Worm (Caenorhabditis elegans) whole organism, L1 larva: Measurements from ENCODE around the gene ttll-15.

Source experiments
- ama-1 ChIP-seq: fragments of 150-350 bp; optimal IDR thresholded peaks from 2 replicates; lab custom pipeline; 2014
- efl-1 ChIP-seq, 4 experiments: fragments of 150-350 bp; optimal IDR thresholded peaks in 3 of 4; peaks in 1 of 4; 1 replicate in 1 of 4; 2 replicates in 3 of 4; lab custom pipeline; 2014; ENCODE audit warnings: missing biosample characterization in 2 of 4, missing genetic modification characterization in 2 of 4, missing genetic modification reagents in 2 of 4
- hlh-4 ChIP-seq: sonication (generic microtip); optimal IDR thresholded peaks from 2 replicates; lab custom pipeline; 2016; ENCODE audit warnings: mild to moderate bottlenecking, missing genetic modification characterization, missing compliant biosample characterization
- lin-15B ChIP-seq: fragments of 150-350 bp; sonication (generic microtip); optimal IDR thresholded peaks from 3 replicates; lab custom pipeline; 2014; ENCODE audit warnings: missing biosample characterization, missing genetic modification characterization
- nhr-237 ChIP-seq: fragments of 150-350 bp; optimal IDR thresholded peaks from 2 replicates; lab custom pipeline; 2014; ENCODE audit warnings: missing biosample characterization, missing genetic modification characterization
- nhr-76 ChIP-seq: sonication (generic microtip); optimal IDR thresholded peaks from 2 replicates; lab custom pipeline; 2017; ENCODE audit warnings: missing biosample characterization, missing genetic modification characterization
- skn-1 ChIP-seq: fragments of 150-350 bp; optimal IDR thresholded peaks from 2 replicates; lab custom pipeline; 2014; ENCODE audit warnings: missing biosample characterization, missing genetic modification characterization

- TF ChIP-seq hlh-4 (tag; lab: Kevin White, UChicago) (no peak), skn-1 (tag; lab: Kevin White, UChicago) (no peak), nhr-76 (tag; lab: Kevin White, UChicago) (no peak), efl-1 (optimal IDR thresholded peaks at IDR 0.05; lab: Kevin White, UChicago) (no peak), efl-1 (GFP tag; optimal IDR thresholded peaks at IDR 0.05 in 1 of 2; lab: Kevin White, UChicago) (no peak), ama-1 (lab: Kevin White, UChicago) (no peak), nhr-237 (tag; lab: Kevin White, UChicago) (no peak), lin-15B (no peak)
Measured at ce11 chrV:10317294-10317693, 41.0 kb upstream of the ttll-15 start, which contains the start of gene asps-1.
